Fruit fly (Drosophila melanogaster) whole organism, embryonic: ENCODE data around the gene trk.
A peak's percentile ranks its signal among the peaks of the same experiment; 100 is the strongest.

Source experiments
- Abd-B ChIP-seq: fragments of 200-800 bp; sonication (Bioruptor generic); optimal IDR thresholded peaks from 2 replicates; lab custom pipeline; 2018; ENCODE audit warnings: missing biosample characterization, mild to moderate bottlenecking, missing genetic modification characterization, moderate library complexity
- Atf6 ChIP-seq: fragments of 200-800 bp; sonication (Bioruptor generic); IDR thresholded peaks from 2 replicates; pipeline ENCODE4 v1.3.6; 2022; ENCODE audit warnings: missing biosample characterization, missing genetic modification characterization
- BEAF-32 ChIP-seq: fragments of 200-800 bp; sonication (Bioruptor generic); optimal IDR thresholded peaks from 3 replicates; lab custom pipeline; 2017; ENCODE audit warnings: missing biosample characterization, missing genetic modification characterization, mild to moderate bottlenecking, moderate library complexity, missing genetic modification reagents
- Bgb ChIP-seq: fragments of 200-800 bp; sonication (Bioruptor generic); IDR thresholded peaks from 2 replicates; pipeline ENCODE4 v1.3.6; 2022; ENCODE audit warnings: missing biosample characterization, missing genetic modification characterization; ENCODE audit not compliant: partially characterized antibody
- CG10267 ChIP-seq: fragments of 200-800 bp; sonication (Bioruptor generic); optimal IDR thresholded peaks from 2 replicates; lab custom pipeline; 2018; ENCODE audit warnings: missing biosample characterization, mild to moderate bottlenecking, missing genetic modification characterization, moderate library complexity
- CG11723 ChIP-seq: fragments of 200-800 bp; sonication (Bioruptor generic); optimal IDR thresholded peaks from 2 replicates; lab custom pipeline; 2017; ENCODE audit warnings: missing biosample characterization, mild to moderate bottlenecking, missing genetic modification characterization
- CG12391 ChIP-seq: fragments of 200-800 bp; sonication (Bioruptor generic); optimal IDR thresholded peaks from 3 replicates; lab custom pipeline; 2018; ENCODE audit warnings: missing biosample characterization, mild to moderate bottlenecking, missing genetic modification characterization, moderate library complexity
- CG12659 ChIP-seq: fragments of 200-800 bp; sonication (Bioruptor generic); optimal IDR thresholded peaks from 3 replicates; lab custom pipeline; 2017; ENCODE audit warnings: mild to moderate bottlenecking, missing biosample characterization, missing genetic modification reagents, missing genetic modification characterization
- CG15011 ChIP-seq: fragments of 200-800 bp; sonication (Bioruptor generic); optimal IDR thresholded peaks from 3 replicates; lab custom pipeline; 2018; ENCODE audit warnings: missing biosample characterization, mild to moderate bottlenecking, missing genetic modification characterization
- CG15601 ChIP-seq: fragments of 200-800 bp; sonication (Bioruptor generic); optimal IDR thresholded peaks from 3 replicates; lab custom pipeline; 2019; ENCODE audit warnings: missing biosample characterization, mild to moderate bottlenecking, missing genetic modification characterization, moderate library complexity
- CG17359 ChIP-seq: fragments of 200-800 bp; sonication (Bioruptor generic); optimal IDR thresholded peaks from 3 replicates; lab custom pipeline; 2018; ENCODE audit warnings: missing biosample characterization, mild to moderate bottlenecking, missing genetic modification characterization, moderate library complexity
- CG17829 ChIP-seq: fragments of 200-800 bp; optimal IDR thresholded peaks from 2 replicates; lab custom pipeline; 2019; ENCODE audit warnings: missing biosample characterization, mild to moderate bottlenecking, missing genetic modification characterization, moderate library complexity
- CG2116 ChIP-seq: fragments of 200-800 bp; sonication (Bioruptor generic); optimal IDR thresholded peaks from 3 replicates; lab custom pipeline; 2018; ENCODE audit warnings: missing biosample characterization, mild to moderate bottlenecking, missing genetic modification characterization
- CG4424 ChIP-seq: fragments of 200-800 bp; sonication (Bioruptor generic); optimal IDR thresholded peaks from 3 replicates; lab custom pipeline; 2016; ENCODE audit warnings: missing biosample characterization, missing genetic modification characterization
- CG4617 ChIP-seq: fragments of 200-800 bp; sonication (Bioruptor generic); optimal IDR thresholded peaks from 3 replicates; lab custom pipeline; 2016; ENCODE audit warnings: missing biosample characterization, missing genetic modification characterization, borderline replicate concordance
- CG6254 ChIP-seq: fragments of 200-800 bp; sonication (Bioruptor generic); optimal IDR thresholded peaks from 3 replicates; lab custom pipeline; 2017; ENCODE audit warnings: mild to moderate bottlenecking, missing biosample characterization, missing genetic modification reagents, missing genetic modification characterization
- CG6791 ChIP-seq: fragments of 200-800 bp; sonication (Bioruptor generic); IDR thresholded peaks from 3 replicates; pipeline ENCODE4 v1.3.6; 2022; ENCODE audit warnings: missing biosample characterization, missing genetic modification characterization; ENCODE audit not compliant: partially characterized antibody
- CG8924 ChIP-seq: fragments of 200-800 bp; optimal IDR thresholded peaks from 3 replicates; lab custom pipeline; 2019; ENCODE audit warnings: missing biosample characterization, mild to moderate bottlenecking, missing genetic modification characterization, moderate library complexity
- CG8944 ChIP-seq: fragments of 200-800 bp; sonication (Bioruptor generic); optimal IDR thresholded peaks from 3 replicates; lab custom pipeline; 2016; ENCODE audit warnings: missing biosample characterization, missing genetic modification characterization
- CoRest ChIP-seq: fragments of 200-800 bp; sonication (Bioruptor generic); optimal IDR thresholded peaks from 3 replicates; lab custom pipeline; 2018; ENCODE audit warnings: missing biosample characterization, mild to moderate bottlenecking, missing genetic modification characterization, moderate library complexity
- Deaf1 ChIP-seq: fragments of 200-800 bp; optimal IDR thresholded peaks from 3 replicates; lab custom pipeline; 2019; ENCODE audit warnings: missing biosample characterization, mild to moderate bottlenecking, missing genetic modification characterization, moderate library complexity
- Dref ChIP-seq: fragments of 200-800 bp; sonication (Bioruptor generic); IDR thresholded peaks from 2 replicates; pipeline ENCODE4 v1.3.6; 2022; ENCODE audit warnings: missing biosample characterization, missing genetic modification characterization
- Lhr ChIP-seq: fragments of 200-800 bp; sonication (Bioruptor generic); optimal IDR thresholded peaks from 3 replicates; lab custom pipeline; 2017; ENCODE audit warnings: mild to moderate bottlenecking, missing biosample characterization, missing genetic modification reagents, missing genetic modification characterization
- MESR4 ChIP-seq: fragments of 200-800 bp; sonication (Bioruptor generic); optimal IDR thresholded peaks from 2 replicates; lab custom pipeline; 2018; ENCODE audit warnings: missing biosample characterization, mild to moderate bottlenecking, missing genetic modification characterization, moderate library complexity
- Nf-YC ChIP-seq: fragments of 200-800 bp; optimal IDR thresholded peaks from 3 replicates; lab custom pipeline; 2019; ENCODE audit warnings: missing biosample characterization, mild to moderate bottlenecking, missing genetic modification characterization, moderate library complexity
- Sry-β ChIP-seq: fragments of 200-800 bp; sonication (Bioruptor generic); optimal IDR thresholded peaks from 2 replicates; lab custom pipeline; 2018; ENCODE audit warnings: missing biosample characterization, mild to moderate bottlenecking, missing genetic modification characterization, moderate library complexity
- Xbp1 ChIP-seq: fragments of 200-800 bp; sonication (Bioruptor generic); optimal IDR thresholded peaks from 3 replicates; lab custom pipeline; 2016; ENCODE audit warnings: missing biosample characterization, mild to moderate bottlenecking, missing genetic modification characterization
- ara ChIP-seq: fragments of 200-800 bp; sonication (Bioruptor generic); IDR thresholded peaks from 2 replicates; pipeline ENCODE4 v1.3.6; 2022; ENCODE audit warnings: missing biosample characterization, missing genetic modification characterization
- crp ChIP-seq, 2 experiments: fragments of 200-800 bp; sonication (Bioruptor generic); optimal IDR thresholded peaks; 2 replicates in 1 of 2; 3 replicates in 1 of 2; lab custom pipeline; 2017; ENCODE audit warnings: missing biosample characterization in 2 of 2, missing genetic modification characterization in 2 of 2, mild to moderate bottlenecking in 1 of 2, moderate library complexity in 1 of 2
- exex ChIP-seq: fragments of 200-800 bp; sonication (Bioruptor generic); optimal IDR thresholded peaks from 4 replicates; lab custom pipeline; 2018; ENCODE audit warnings: missing biosample characterization, mild to moderate bottlenecking, missing genetic modification characterization, moderate library complexity
- fd96Cb ChIP-seq: fragments of 200-800 bp; sonication (Bioruptor generic); optimal IDR thresholded peaks from 2 replicates; lab custom pipeline; 2018; ENCODE audit warnings: missing biosample characterization, mild to moderate bottlenecking, missing genetic modification characterization, moderate library complexity
- ftz-f1 ChIP-seq: fragments of 200-800 bp; sonication (Bioruptor generic); optimal IDR thresholded peaks from 2 replicates; lab custom pipeline; 2016; ENCODE audit warnings: missing biosample characterization, missing genetic modification characterization
- gem ChIP-seq: fragments of 200-800 bp; sonication (Bioruptor generic); optimal IDR thresholded peaks from 2 replicates; lab custom pipeline; 2019; ENCODE audit warnings: missing biosample characterization, mild to moderate bottlenecking, missing genetic modification characterization, moderate library complexity
- klu ChIP-seq: fragments of 200-800 bp; sonication (Bioruptor generic); IDR thresholded peaks from 2 replicates; pipeline ENCODE4 v1.3.6; 2022; ENCODE audit warnings: missing biosample characterization, missing genetic modification characterization
- knrl ChIP-seq: fragments of 200-800 bp; sonication (Bioruptor generic); IDR thresholded peaks from 3 replicates; pipeline ENCODE4 v1.3.6; 2022; ENCODE audit warnings: missing biosample characterization, missing genetic modification characterization; ENCODE audit not compliant: partially characterized antibody
- lola ChIP-seq, 3 experiments: fragments of >200 bp in 2 of 3; fragments of 200-800 bp in 1 of 3; sonication (Bioruptor generic) in 1 of 3; optimal IDR thresholded peaks; 2 replicates each; lab custom pipeline; 2017 to 2019; ENCODE audit warnings: missing biosample characterization in 3 of 3, missing genetic modification characterization in 3 of 3, mild to moderate bottlenecking in 1 of 3, moderate library complexity in 1 of 3
- nau ChIP-seq: fragments of 200-800 bp; sonication (Bioruptor generic); optimal IDR thresholded peaks from 3 replicates; lab custom pipeline; 2017; ENCODE audit warnings: missing biosample characterization, mild to moderate bottlenecking, missing genetic modification characterization, missing genetic modification reagents
- phol ChIP-seq: fragments of 200-800 bp; sonication (Bioruptor generic); optimal IDR thresholded peaks from 3 replicates; lab custom pipeline; 2018; ENCODE audit warnings: missing biosample characterization, mild to moderate bottlenecking, missing genetic modification characterization, moderate library complexity
- pnt ChIP-seq: fragments of 200-800 bp; sonication (Bioruptor generic); optimal IDR thresholded peaks from 3 replicates; lab custom pipeline; 2016; ENCODE audit warnings: missing biosample characterization, missing genetic modification characterization
- prd ChIP-seq, 3 experiments: fragments of >200 bp in 2 of 3; fragments of 200-800 bp in 1 of 3; sonication (Bioruptor generic) in 1 of 3; optimal IDR thresholded peaks in 2 of 3; IDR thresholded peaks in 1 of 3; 2 replicates in 2 of 3; 3 replicates in 1 of 3; pipeline versions ENCODE4 v1.3.6 to Lab custom; 2017 to 2022; ENCODE audit warnings: missing biosample characterization in 1 of 3, missing genetic modification characterization in 1 of 3
- row ChIP-seq: fragments of 200-800 bp; sonication (Bioruptor generic); IDR thresholded peaks from 3 replicates; pipeline ENCODE4 v1.3.6; 2022; ENCODE audit warnings: missing biosample characterization, missing genetic modification characterization
- slbo ChIP-seq: fragments of 200-800 bp; sonication (Bioruptor generic); IDR thresholded peaks from 2 replicates; pipeline ENCODE4 v1.3.6; 2022; ENCODE audit warnings: missing biosample characterization, missing genetic modification characterization
- vfl ChIP-seq: fragments of 200-800 bp; sonication (Bioruptor generic); optimal IDR thresholded peaks from 2 replicates; lab custom pipeline; 2016; ENCODE audit warnings: missing biosample characterization, missing genetic modification characterization
- wek ChIP-seq: fragments of 200-800 bp; sonication (Bioruptor generic); optimal IDR thresholded peaks from 3 replicates; lab custom pipeline; 2018; ENCODE audit warnings: missing biosample characterization, mild to moderate bottlenecking, missing genetic modification characterization, moderate library complexity
- zfh2 ChIP-seq: fragments of 200-800 bp; sonication (Bioruptor generic); optimal IDR thresholded peaks from 2 replicates; lab custom pipeline; 2016; ENCODE audit warnings: missing biosample characterization, missing genetic modification characterization

Gene trk

DNA sequence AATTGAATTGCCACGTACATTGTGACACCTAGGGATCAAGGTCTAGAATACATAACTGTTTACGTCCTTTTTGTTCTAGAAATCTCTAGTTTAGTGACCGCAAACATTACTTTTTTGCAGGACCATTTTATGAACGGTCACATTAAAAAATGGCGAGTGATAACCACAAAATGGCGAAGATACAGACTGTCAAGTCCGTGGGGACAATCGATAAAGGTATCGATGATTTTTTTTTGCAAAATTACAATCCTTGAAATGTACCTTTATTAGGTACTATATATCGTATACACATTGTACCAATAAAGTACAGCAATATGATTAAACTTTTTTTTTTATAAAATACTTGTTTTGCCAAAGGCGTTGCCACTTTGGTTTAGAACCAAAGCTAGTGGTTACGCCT, 41.7 kb downstream of the trk start (continued):
- TF ChIP-seq row (GFP tag; lab: Robert Waterston, UW) (peak; percentile 36; the same call in 2 of the 3 replicates), vfl (no peak), CG15601 (tag; lab: Kevin White, UChicago) (no peak), nau (no peak), CG4617 (GFP tag; lab: Kevin White, UChicago) (no peak), CG17359 (tag; lab: Kevin White, UChicago) (no peak), knrl (GFP tag; lab: Robert Waterston, UW) (peak; percentile 42; the same call in 1 of the 3 replicates), klu (GFP tag; lab: Robert Waterston, UW) (no peak)

DNA sequence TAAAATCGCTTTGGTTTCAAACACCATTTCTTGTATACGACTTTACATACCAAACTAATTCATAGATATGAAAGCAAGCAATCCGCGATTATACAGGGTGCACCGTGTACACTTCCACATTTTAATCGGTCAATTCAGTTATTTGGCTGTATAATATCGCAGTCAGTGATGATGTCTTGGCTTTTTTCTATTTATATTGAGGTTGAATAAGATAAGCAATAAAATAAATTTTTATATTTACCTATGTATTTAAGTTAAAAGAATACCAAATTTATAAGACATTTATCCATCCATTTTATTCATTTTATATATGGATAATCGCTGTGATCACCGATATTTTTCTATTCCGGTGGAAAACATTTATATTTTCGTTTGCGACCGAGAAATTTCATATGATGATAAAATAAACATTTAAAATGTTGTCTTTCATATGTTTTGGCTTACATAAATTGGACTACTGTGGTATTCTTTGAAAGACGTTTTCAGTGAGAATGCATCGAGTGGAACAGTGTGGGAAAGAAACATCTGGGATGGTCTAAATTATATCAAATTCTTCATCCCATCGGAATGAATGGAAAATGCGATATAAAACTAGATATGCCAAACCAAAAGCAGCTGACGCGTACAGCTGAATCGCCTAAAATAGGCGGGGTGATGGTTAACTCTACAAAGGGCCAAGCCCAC, 45.3 kb downstream of the trk start, which contains the start of gene CG5708:
TSS of gene CG5708 (minus strand) at position 85 of the 684 bp plus-strand sequence.
- TF ChIP-seq MESR4, result peak; percentile 46
- TF ChIP-seq CG6791, result peak; percentile 32; the same call in 1 of the 3 replicates
- TF ChIP-seq slbo (GFP tag; lab: Robert Waterston, UW), result peak; percentile 73
- no peak for TF ChIP-seq CG15011 (GFP tag; lab: Kevin White, UChicago)
- TF ChIP-seq gem (tag; lab: Kevin White, UChicago), result peak; percentile 40
- peak; percentile 92 for TF ChIP-seq Sry-β (GFP tag; lab: Kevin White, UChicago)
- peak in 1 of 3 experiments; percentile 18 for TF ChIP-seq lola (GFP tag; optimal IDR thresholded peaks at IDR 0.05; lab: Kevin White, UChicago)
- no peak for TF ChIP-seq fd96Cb (tag; lab: Kevin White, UChicago)
- TF ChIP-seq BEAF-32, result peak; percentile 73
- TF ChIP-seq Bgb (GFP tag; lab: Robert Waterston, UW), result peak; percentile 52; the same call in 1 of the 2 replicates
- TF ChIP-seq CG6254 (GFP tag; lab: Kevin White, UChicago), result peak; percentile 99
- TF ChIP-seq exex (tag; lab: Kevin White, UChicago), result peak; percentile 40
- TF ChIP-seq CG4424 (GFP tag; lab: Kevin White, UChicago), result peak; percentile 6
- peak; percentile 56 for TF ChIP-seq Dref (GFP tag; lab: Robert Waterston, UW)
- peak; percentile 35 for TF ChIP-seq CG17829 (tag; lab: Kevin White, UChicago)
- TF ChIP-seq crp (GFP tag; optimal IDR thresholded peaks at IDR 0.05; lab: Kevin White, UChicago), result peak in 1 of 2 experiments; percentile 48
- TF ChIP-seq Xbp1 (GFP tag; lab: Kevin White, UChicago), result peak; percentile 48
- no peak for TF ChIP-seq prd (optimal IDR thresholded peaks at IDR 0.05; lab: Kevin White, UChicago)
- 0 out of 3 replicates have a peak, but pooled peaks have one; percentile 20 for TF ChIP-seq prd (GFP tag; IDR thresholded peaks at IDR 0.05; lab: Robert Waterston, UW)
- peak; percentile 2 for TF ChIP-seq zfh2 (GFP tag; lab: Kevin White, UChicago)
- peak; percentile 51 for TF ChIP-seq Abd-B (GFP tag; lab: Kevin White, UChicago)
- TF ChIP-seq CG12391 (tag; lab: Kevin White, UChicago), result peak; percentile 34
- no peak for TF ChIP-seq pnt (GFP tag; lab: Kevin White, UChicago)
- peak; percentile 48 for TF ChIP-seq phol (tag; lab: Kevin White, UChicago)
- TF ChIP-seq CG8924 (tag; lab: Kevin White, UChicago), result peak; percentile 25
- no peak for TF ChIP-seq wek (GFP tag; lab: Kevin White, UChicago)
- TF ChIP-seq Lhr (GFP tag; lab: Kevin White, UChicago), result peak; percentile 36
- peak; percentile 47 for TF ChIP-seq Nf-YC (tag; lab: Kevin White, UChicago)
- peak; percentile 70 for TF ChIP-seq CG12659 (GFP tag; lab: Kevin White, UChicago)
- peak; percentile 23 for TF ChIP-seq CG2116 (GFP tag; lab: Kevin White, UChicago)
- TF ChIP-seq Deaf1, result no peak
- peak; percentile 35 for TF ChIP-seq CoRest (tag; lab: Kevin White, UChicago)
- TF ChIP-seq CG8944 (GFP tag; lab: Kevin White, UChicago), result no peak
- TF ChIP-seq ftz-f1 (GFP tag; lab: Kevin White, UChicago), result no peak
- TF ChIP-seq CG11723 (GFP tag; lab: Kevin White, UChicago), result peak; percentile 89
- TF ChIP-seq ara, result no peak
- 0 out of 2 replicates have a peak, but pooled peaks have one; percentile 17 for TF ChIP-seq Atf6 (GFP tag; lab: Robert Waterston, UW)
- TF ChIP-seq knrl (GFP tag; lab: Robert Waterston, UW), result peak; percentile 50; the same call in 2 of the 3 replicates
- peak; percentile 25 for TF ChIP-seq CG10267 (tag; lab: Kevin White, UChicago)
